Fruit fly (Drosophila melanogaster): ENCODE results near the gene CG15638.

The CG15638 gene

DNA sequence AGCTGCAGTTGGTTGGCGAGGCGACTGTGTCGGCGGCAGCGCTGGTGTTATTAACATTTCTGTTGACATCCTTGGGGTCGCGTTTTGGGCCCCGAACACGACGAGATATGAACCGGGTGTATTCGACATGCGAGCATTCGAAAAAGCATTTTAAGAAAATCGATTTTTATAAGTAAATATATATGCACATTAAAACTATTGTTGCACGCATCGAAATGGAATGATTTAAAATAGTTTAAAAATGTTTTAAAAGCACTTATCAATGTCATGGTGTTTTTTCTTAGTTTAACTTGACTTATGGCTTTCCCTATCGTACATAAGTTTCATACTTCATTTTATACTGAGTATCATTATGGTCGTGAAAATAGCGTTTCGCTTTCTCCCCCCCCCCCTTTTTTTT lies 13.8 kb downstream of the CG15638 start:
- no peak for TF ChIP-seq CG12605 (GFP tag; IDR thresholded peaks at IDR 0.05)
- TF ChIP-seq gl (tag; optimal IDR thresholded peaks at IDR 0.05): no peak
- TF ChIP-seq CG32121 (GFP tag; IDR thresholded peaks at IDR 0.05): no peak
- TF ChIP-seq CG8301 (tag; optimal IDR thresholded peaks at IDR 0.05): no peak
- TF ChIP-seq CG14655 (GFP tag; optimal IDR thresholded peaks at IDR 0.05): no peak
- TF ChIP-seq CG8159 (tag; optimal IDR thresholded peaks at IDR 0.05): no peak
- no peak for TF ChIP-seq rn (GFP tag; IDR thresholded peaks at IDR 0.05)
- TF ChIP-seq CG10348 (GFP tag; IDR thresholded peaks at IDR 0.05): no peak
- no peak for TF ChIP-seq CG4496 (GFP tag; IDR thresholded peaks at IDR 0.05)
- no peak for TF ChIP-seq EcR (GFP tag; optimal IDR thresholded peaks at IDR 0.05)
- no peak for TF ChIP-seq CG9948 (tag; optimal IDR thresholded peaks at IDR 0.05)
- no peak for TF ChIP-seq CG13204 (GFP tag; optimal IDR thresholded peaks at IDR 0.05)

DNA sequence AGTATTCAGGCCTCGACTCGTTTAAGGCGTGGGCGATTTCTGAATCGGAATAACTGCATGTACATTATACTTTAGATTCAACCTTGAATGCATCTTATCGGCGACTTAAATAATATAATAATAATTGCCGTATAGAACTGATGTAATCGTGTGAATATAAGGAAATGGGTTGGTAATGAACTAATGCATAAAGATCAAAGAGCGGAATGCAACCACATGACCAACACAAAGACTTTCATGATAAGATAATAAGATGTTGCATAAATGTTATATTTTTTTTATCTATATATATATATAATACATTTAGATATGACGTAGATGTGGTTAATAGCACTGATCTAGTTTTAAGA lies 19.9 kb downstream of the CG15638 start:
- TF ChIP-seq Pif1A (GFP tag; optimal IDR thresholded peaks at IDR 0.05) (no peak), CG34367 (tag; optimal IDR thresholded peaks at IDR 0.05) (no peak), CG13204 (GFP tag; optimal IDR thresholded peaks at IDR 0.05) (no peak), CG17806 (tag; optimal IDR thresholded peaks at IDR 0.05) (no peak), CG8301 (tag; optimal IDR thresholded peaks at IDR 0.05) (no peak), fd96Ca (GFP tag; IDR thresholded peaks at IDR 0.05) (no peak), CG15710 (tag; optimal IDR thresholded peaks at IDR 0.05) (no peak), CG8159 (tag; optimal IDR thresholded peaks at IDR 0.05) (no peak), CG4496 (GFP tag; IDR thresholded peaks at IDR 0.05) (no peak), Ets98B (GFP tag; IDR thresholded peaks at IDR 0.05) (no peak), CG32121 (GFP tag; IDR thresholded peaks at IDR 0.05) (no peak), CG12605 (GFP tag; IDR thresholded peaks at IDR 0.05) (no peak), CG14655 (GFP tag; optimal IDR thresholded peaks at IDR 0.05) (no peak), EcR (GFP tag; optimal IDR thresholded peaks at IDR 0.05) (no peak), D1 (tag; optimal IDR thresholded peaks at IDR 0.05) (no peak), gl (tag; optimal IDR thresholded peaks at IDR 0.05) (no peak)

DNA sequence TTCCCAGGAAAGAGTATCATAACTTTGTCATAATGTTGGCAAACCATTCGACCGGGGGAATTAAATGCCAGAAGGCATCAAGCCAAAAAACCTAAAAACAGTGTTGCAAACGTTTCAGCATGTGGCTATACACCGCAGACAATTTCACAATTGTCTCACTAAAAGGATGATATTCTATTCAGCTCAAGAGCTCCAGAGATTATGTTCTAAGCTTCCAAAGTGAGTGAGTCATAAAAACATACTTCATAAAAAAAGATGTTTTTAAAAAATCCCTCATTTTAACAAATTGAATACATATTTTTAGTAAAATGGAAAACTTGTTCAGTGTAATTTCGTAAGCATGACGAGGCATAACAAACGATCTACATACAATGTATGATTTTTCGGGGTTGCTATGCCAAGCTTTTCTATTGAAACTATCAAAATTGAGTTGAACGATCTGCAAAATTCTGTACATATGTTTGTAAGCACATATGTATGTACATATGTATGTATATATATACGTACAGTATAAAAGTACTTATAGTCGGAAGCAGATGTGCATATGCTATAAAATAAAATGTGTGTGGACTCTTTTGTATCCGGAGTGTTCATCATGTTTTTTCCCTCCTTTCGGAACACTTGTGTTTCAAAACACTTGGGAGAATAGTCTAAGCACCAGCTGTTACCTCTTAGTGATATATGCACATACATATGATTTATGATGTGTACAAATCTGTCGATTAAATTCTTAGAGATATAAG lies 20.5 kb downstream of the CG15638 start:
- TF ChIP-seq Ets98B (GFP tag; IDR thresholded peaks at IDR 0.05): peak; percentile 56
- TF ChIP-seq Pif1B (GFP tag; optimal IDR thresholded peaks at IDR 0.05): no peak
- TF ChIP-seq CG32121 (GFP tag; IDR thresholded peaks at IDR 0.05): peak; percentile 21; the same call in 1 of the 2 replicates
- TF ChIP-seq CG8301 (tag; optimal IDR thresholded peaks at IDR 0.05): peak; percentile 7
- TF ChIP-seq Pif1A (GFP tag; optimal IDR thresholded peaks at IDR 0.05): peak; percentile 72
- TF ChIP-seq CG4496 (GFP tag; IDR thresholded peaks at IDR 0.05): peak; percentile 42; the same call in 2 of the 3 replicates
- peak; percentile 0 for TF ChIP-seq CG14655 (GFP tag; optimal IDR thresholded peaks at IDR 0.05)
- no peak for TF ChIP-seq CG10348 (GFP tag; IDR thresholded peaks at IDR 0.05)
- TF ChIP-seq rn (GFP tag; IDR thresholded peaks at IDR 0.05): no peak; the same call in 1 of the 2 replicates
- peak; percentile 34 for TF ChIP-seq CG8159 (tag; optimal IDR thresholded peaks at IDR 0.05)
- TF ChIP-seq CG17806 (tag; optimal IDR thresholded peaks at IDR 0.05): peak; percentile 54

DNA sequence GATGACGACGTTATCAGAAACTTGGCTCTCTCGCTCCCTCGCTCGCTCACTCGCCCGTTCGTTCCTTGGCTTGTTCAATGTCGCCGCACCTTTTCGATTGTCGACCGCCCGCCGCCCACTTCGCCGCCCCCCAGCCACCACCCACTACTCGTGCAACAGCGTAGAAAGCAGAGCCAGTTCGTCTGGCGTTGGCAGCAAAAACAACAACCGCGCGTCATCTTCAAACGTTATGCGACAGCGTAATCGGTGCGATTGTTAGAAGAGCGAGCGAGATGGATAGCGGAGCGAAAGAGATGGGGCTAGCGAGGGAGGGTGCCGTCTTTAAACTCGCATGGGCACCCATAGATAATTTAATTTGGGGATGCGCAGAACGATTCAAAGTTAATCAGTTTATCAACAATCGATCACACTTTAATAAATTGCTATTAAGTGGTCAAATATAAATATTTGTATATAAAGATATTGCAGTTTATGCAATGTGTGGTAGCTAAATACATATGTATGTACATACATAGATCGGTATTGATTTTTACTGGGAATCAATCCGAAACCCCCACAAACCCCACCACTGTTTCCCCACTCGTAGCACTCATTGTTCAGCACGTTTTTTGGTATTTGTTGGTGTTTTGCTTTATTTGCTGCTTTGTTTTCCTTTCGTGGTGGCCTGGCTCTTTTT lies 21.2 kb downstream of the CG15638 start:
- TF ChIP-seq CG12605 (GFP tag; IDR thresholded peaks at IDR 0.05) (0 out of 2 replicates have a peak, but pooled peaks have one; percentile 13), Ets98B (GFP tag; IDR thresholded peaks at IDR 0.05) (peak; percentile 7), CG9948 (tag; optimal IDR thresholded peaks at IDR 0.05) (no peak), Pif1A (GFP tag; optimal IDR thresholded peaks at IDR 0.05) (no peak), CG13204 (GFP tag; optimal IDR thresholded peaks at IDR 0.05) (peak; percentile 83), gl (tag; optimal IDR thresholded peaks at IDR 0.05) (no peak), CG8301 (tag; optimal IDR thresholded peaks at IDR 0.05) (peak; percentile 16), D1 (tag; optimal IDR thresholded peaks at IDR 0.05) (no peak), CG17806 (tag; optimal IDR thresholded peaks at IDR 0.05) (no peak), CG15710 (tag; optimal IDR thresholded peaks at IDR 0.05) (peak; percentile 39), EcR (GFP tag; optimal IDR thresholded peaks at IDR 0.05) (peak; percentile 86), CG4496 (GFP tag; IDR thresholded peaks at IDR 0.05) (peak; percentile 2; the same call in 1 of the 3 replicates), rn (GFP tag; IDR thresholded peaks at IDR 0.05) (no peak), Pif1B (GFP tag; optimal IDR thresholded peaks at IDR 0.05) (no peak), CG14655 (GFP tag; optimal IDR thresholded peaks at IDR 0.05) (peak; percentile 18), fd96Ca (GFP tag; IDR thresholded peaks at IDR 0.05) (peak; percentile 52; the same call in 2 of the 3 replicates), CG32121 (GFP tag; IDR thresholded peaks at IDR 0.05) (peak; percentile 38), CG8159 (tag; optimal IDR thresholded peaks at IDR 0.05) (no peak), Snoo (tag; optimal IDR thresholded peaks at IDR 0.05) (peak; percentile 78), CG10348 (GFP tag; IDR thresholded peaks at IDR 0.05) (peak; percentile 53; the same call in 1 of the 2 replicates), CG34367 (tag; optimal IDR thresholded peaks at IDR 0.05) (no peak)

DNA sequence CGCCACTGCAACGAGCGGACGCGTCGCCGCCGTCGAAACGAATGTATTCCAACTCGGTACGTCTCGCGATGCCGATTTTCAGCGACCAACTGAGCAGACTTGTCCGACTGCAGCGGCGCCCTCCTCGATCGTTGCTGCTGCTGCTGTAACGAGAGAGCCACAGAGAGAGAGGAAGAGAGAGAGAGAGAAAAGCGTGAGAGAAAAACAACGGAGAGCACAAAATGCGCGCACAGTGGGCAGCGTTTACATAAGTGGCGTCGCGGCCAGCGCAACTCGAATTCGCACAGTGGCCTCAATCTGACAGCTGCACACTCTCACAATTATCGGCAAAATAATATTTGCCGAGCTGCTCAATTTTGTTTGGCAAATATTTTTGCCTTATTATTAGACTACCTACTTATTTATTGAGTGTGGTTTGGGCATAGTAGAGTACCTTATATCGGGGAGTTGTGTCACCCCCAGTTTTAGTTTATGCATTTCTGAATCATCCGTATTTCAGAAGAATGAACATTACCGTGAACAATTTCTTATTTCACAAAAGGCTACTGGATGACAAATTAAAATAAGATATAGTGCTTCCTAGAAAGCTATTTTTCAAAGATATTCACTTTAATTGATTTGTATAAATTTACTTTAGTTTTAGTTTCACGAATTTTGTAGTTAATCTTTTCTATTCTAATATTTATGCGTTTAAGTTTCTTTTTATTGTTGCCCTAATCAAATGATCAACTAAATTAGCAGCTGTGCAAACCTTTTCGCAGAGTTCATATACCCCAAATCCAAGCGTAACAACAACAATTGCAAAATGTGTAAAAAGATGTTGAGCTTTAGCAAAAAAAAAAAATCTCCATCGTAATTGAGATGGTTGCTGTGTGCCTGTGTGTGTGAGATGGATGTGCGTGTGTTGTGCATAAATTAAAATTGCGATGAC lies 22.0 kb downstream of the CG15638 start:
- TF ChIP-seq CG34367 (tag; optimal IDR thresholded peaks at IDR 0.05) (no peak), CG10348 (GFP tag; IDR thresholded peaks at IDR 0.05) (no peak), CG15710 (tag; optimal IDR thresholded peaks at IDR 0.05) (peak; percentile 37), CG12605 (GFP tag; IDR thresholded peaks at IDR 0.05) (peak; percentile 77), CG9948 (tag; optimal IDR thresholded peaks at IDR 0.05) (peak; percentile 15), Snoo (tag; optimal IDR thresholded peaks at IDR 0.05) (no peak), Ets98B (GFP tag; IDR thresholded peaks at IDR 0.05) (peak; percentile 79), CG8301 (tag; optimal IDR thresholded peaks at IDR 0.05) (peak; percentile 42), CG8159 (tag; optimal IDR thresholded peaks at IDR 0.05) (peak; percentile 51), rn (GFP tag; IDR thresholded peaks at IDR 0.05) (no peak), CG13204 (GFP tag; optimal IDR thresholded peaks at IDR 0.05) (peak; percentile 85), EcR (GFP tag; optimal IDR thresholded peaks at IDR 0.05) (no peak), gl (tag; optimal IDR thresholded peaks at IDR 0.05) (peak; percentile 20), CG32121 (GFP tag; IDR thresholded peaks at IDR 0.05) (no peak; the same call in 1 of the 2 replicates), CG4496 (GFP tag; IDR thresholded peaks at IDR 0.05) (peak; percentile 62), CG17806 (tag; optimal IDR thresholded peaks at IDR 0.05) (peak; percentile 29), fd96Ca (GFP tag; IDR thresholded peaks at IDR 0.05) (peak; percentile 68; the same call in 2 of the 3 replicates), Pif1B (GFP tag; optimal IDR thresholded peaks at IDR 0.05) (peak; percentile 50), Pif1A (GFP tag; optimal IDR thresholded peaks at IDR 0.05) (peak; percentile 19), D1 (tag; optimal IDR thresholded peaks at IDR 0.05) (peak; percentile 25), CG14655 (GFP tag; optimal IDR thresholded peaks at IDR 0.05) (peak; percentile 70)

All from whole organism, pupa.